Worm (Caenorhabditis elegans) whole organism, late embryonic: ENCODE results near the gene dsh-2.

Experiments used
- ama-1 ChIP-seq: fragments of 150-350 bp; optimal IDR thresholded peaks from 2 replicates; lab custom pipeline; 2014
- ceh-2 ChIP-seq: sonication (generic microtip); optimal IDR thresholded peaks from 2 replicates; lab custom pipeline; 2016; ENCODE audit warnings: missing genotype, missing genetic modification characterization, missing compliant biosample characterization
- ceh-6 ChIP-seq: fragments of 200-800 bp; sonication (Bioruptor generic); optimal IDR thresholded peaks from 2 replicates; lab custom pipeline; 2018; ENCODE audit warnings: mild to moderate bottlenecking, missing genetic modification characterization, missing compliant biosample characterization
- madf-2 ChIP-seq: sonication (generic microtip); optimal IDR thresholded peaks from 2 replicates; lab custom pipeline; 2017; ENCODE audit warnings: missing genetic modification characterization, missing compliant biosample characterization
- pha-4 ChIP-seq: fragments of 150-350 bp; optimal IDR thresholded peaks from 2 replicates; lab custom pipeline; 2018; ENCODE audit warnings: missing biosample characterization, missing genetic modification reagents, missing genetic modification characterization
- unc-3 ChIP-seq, 2 experiments: fragments of 200-800 bp in 1 of 2; sonication (Bioruptor generic) in 1 of 2; sonication (generic microtip) in 1 of 2; conservative IDR thresholded peaks in 1 of 2; optimal IDR thresholded peaks in 1 of 2; 2 replicates each; pipeline versions ENCODE4 v1.3.6 to Lab custom; 2016 to 2022; ENCODE audit warnings: missing compliant biosample characterization in 2 of 2, missing genetic modification characterization in 2 of 2, missing genetic modification reagents in 1 of 2

ce11 chrII:5031612-5032011, 49.4 kb downstream of the dsh-2 start, which contains the start of gene wdr-83:
- no peak for TF ChIP-seq ceh-6 (GFP tag; lab: Kevin White, UChicago)
- no peak for TF ChIP-seq ama-1 (lab: Kevin White, UChicago)
- no peak for TF ChIP-seq unc-3 (GFP tag; conservative IDR thresholded peaks at IDR 0.05; lab: Robert Waterston, UW)
- no peak for TF ChIP-seq unc-3 (tag; optimal IDR thresholded peaks at IDR 0.05; lab: Kevin White, UChicago)
- TF ChIP-seq ceh-2, result no peak
- TF ChIP-seq pha-4 (tag; lab: Kevin White, UChicago), result no peak
- TF ChIP-seq madf-2 (tag; lab: Kevin White, UChicago), result no peak
